Worm (Caenorhabditis elegans) whole organism, late embryonic: ENCODE data around the gene R09E10.8.

Source experiments
- C08G9.2 ChIP-seq: sonication (generic microtip); optimal IDR thresholded peaks from 2 replicates; lab custom pipeline; 2016; ENCODE audit warnings: mild to moderate bottlenecking, missing genetic modification characterization, moderate library complexity, missing compliant biosample characterization
- F13H6.1 ChIP-seq: sonication (generic microtip); optimal IDR thresholded peaks from 2 replicates; lab custom pipeline; 2016; ENCODE audit warnings: missing genetic modification characterization, missing compliant biosample characterization
- K02D7.2 ChIP-seq: sonication (generic microtip); optimal IDR thresholded peaks from 2 replicates; lab custom pipeline; 2017; ENCODE audit warnings: mild to moderate bottlenecking, missing genetic modification characterization, missing compliant biosample characterization
- T23F11.4 ChIP-seq: fragments of 200-800 bp; sonication (Bioruptor generic); optimal IDR thresholded peaks from 2 replicates; lab custom pipeline; 2018; ENCODE audit warnings: mild to moderate bottlenecking, missing genetic modification characterization, missing compliant biosample characterization
- Y22D7AL.16 ChIP-seq: sonication (generic microtip); optimal IDR thresholded peaks from 2 replicates; lab custom pipeline; 2016; ENCODE audit warnings: missing genetic modification characterization, missing compliant biosample characterization
- ahr-1 ChIP-seq: sonication (generic microtip); optimal IDR thresholded peaks from 2 replicates; lab custom pipeline; 2016; ENCODE audit warnings: missing genetic modification characterization, missing compliant biosample characterization
- ama-1 ChIP-seq: fragments of 150-350 bp; optimal IDR thresholded peaks from 2 replicates; lab custom pipeline; 2014
- ceh-14 ChIP-seq: sonication (generic microtip); optimal IDR thresholded peaks from 2 replicates; lab custom pipeline; 2016; ENCODE audit warnings: missing genotype, missing genetic modification characterization, missing compliant biosample characterization
- ceh-18 ChIP-seq: sonication (generic microtip); optimal IDR thresholded peaks from 2 replicates; lab custom pipeline; 2016; ENCODE audit warnings: missing genetic modification characterization, missing compliant biosample characterization
- ceh-19 ChIP-seq: fragments of 200-800 bp; sonication (Bioruptor generic); optimal IDR thresholded peaks from 2 replicates; lab custom pipeline; 2018; ENCODE audit warnings: mild to moderate bottlenecking, missing genetic modification characterization, missing compliant biosample characterization
- ceh-22 ChIP-seq: sonication (generic microtip); optimal IDR thresholded peaks from 2 replicates; lab custom pipeline; 2017; ENCODE audit warnings: missing biosample characterization, missing genetic modification characterization
- ceh-30 ChIP-seq: fragments of 150-350 bp; optimal IDR thresholded peaks from 2 replicates; lab custom pipeline; 2014; ENCODE audit warnings: missing biosample characterization, missing genetic modification characterization
- ceh-34 ChIP-seq: sonication (generic microtip); optimal IDR thresholded peaks from 2 replicates; lab custom pipeline; 2016; ENCODE audit warnings: mild to moderate bottlenecking, missing genetic modification characterization, missing compliant biosample characterization
- ceh-45 ChIP-seq: fragments of 200-800 bp; sonication (Bioruptor generic); IDR thresholded peaks from 2 replicates; pipeline ENCODE4 v1.3.6; 2022; ENCODE audit warnings: missing genetic modification reagents, missing genetic modification characterization, missing compliant biosample characterization
- ceh-9 ChIP-seq: sonication (generic microtip); optimal IDR thresholded peaks from 2 replicates; lab custom pipeline; 2016; ENCODE audit warnings: mild to moderate bottlenecking, missing genetic modification characterization, inconsistent platforms, missing compliant biosample characterization
- che-1 ChIP-seq: sonication (generic microtip); optimal IDR thresholded peaks from 2 replicates; lab custom pipeline; 2016; ENCODE audit warnings: mild to moderate bottlenecking, missing genetic modification characterization, missing compliant biosample characterization
- dve-1 ChIP-seq: sonication (generic microtip); optimal IDR thresholded peaks from 2 replicates; lab custom pipeline; 2017; ENCODE audit warnings: antibody characterized with exemption, mild to moderate bottlenecking, missing genetic modification characterization, missing compliant biosample characterization
- elt-4 ChIP-seq: sonication (generic microtip); optimal IDR thresholded peaks from 2 replicates; lab custom pipeline; 2016; ENCODE audit warnings: missing genetic modification characterization, missing compliant biosample characterization
- ets-4 ChIP-seq: sonication (generic microtip); optimal IDR thresholded peaks from 2 replicates; lab custom pipeline; 2016; ENCODE audit warnings: missing genetic modification characterization, missing compliant biosample characterization
- eyg-1 ChIP-seq: sonication (generic microtip); optimal IDR thresholded peaks from 2 replicates; lab custom pipeline; 2016; ENCODE audit warnings: missing genotype, missing genetic modification characterization, missing compliant biosample characterization
- fax-1 ChIP-seq: sonication (generic microtip); optimal IDR thresholded peaks from 2 replicates; lab custom pipeline; 2016; ENCODE audit warnings: missing genotype, missing genetic modification characterization, missing compliant biosample characterization
- fkh-6 ChIP-seq: sonication (generic microtip); optimal IDR thresholded peaks from 2 replicates; lab custom pipeline; 2016; ENCODE audit warnings: missing genetic modification characterization, missing compliant biosample characterization
- hlh-30 ChIP-seq: sonication (generic microtip); optimal IDR thresholded peaks from 2 replicates; lab custom pipeline; 2017; ENCODE audit warnings: antibody characterized with exemption, missing genetic modification characterization, missing compliant biosample characterization; ENCODE audit not compliant: insufficient read depth
- lin-11 ChIP-seq: fragments of 200-800 bp; sonication (Bioruptor generic); optimal IDR thresholded peaks from 2 replicates; lab custom pipeline; 2018; ENCODE audit warnings: mild to moderate bottlenecking, missing genetic modification characterization, missing compliant biosample characterization
- madf-2 ChIP-seq: sonication (generic microtip); optimal IDR thresholded peaks from 2 replicates; lab custom pipeline; 2017; ENCODE audit warnings: missing genetic modification characterization, missing compliant biosample characterization
- mec-3 ChIP-seq: sonication (generic microtip); optimal IDR thresholded peaks from 2 replicates; lab custom pipeline; 2016; ENCODE audit warnings: borderline replicate concordance, missing genetic modification characterization, missing compliant biosample characterization
- nhr-232 ChIP-seq: sonication (generic microtip); optimal IDR thresholded peaks from 2 replicates; lab custom pipeline; 2016; ENCODE audit warnings: missing genetic modification characterization, missing compliant biosample characterization
- npax-4 ChIP-seq: sonication (generic microtip); optimal IDR thresholded peaks from 2 replicates; lab custom pipeline; 2016; ENCODE audit warnings: missing genetic modification characterization, missing compliant biosample characterization
- odd-2 ChIP-seq: sonication (generic microtip); optimal IDR thresholded peaks from 2 replicates; lab custom pipeline; 2017; ENCODE audit warnings: antibody characterized with exemption, mild to moderate bottlenecking, missing genetic modification characterization, missing compliant biosample characterization
- pag-3 ChIP-seq: sonication (generic microtip); optimal IDR thresholded peaks from 2 replicates; lab custom pipeline; 2016; ENCODE audit warnings: missing compliant biosample characterization, missing genetic modification characterization, borderline replicate concordance
- pax-1 ChIP-seq: fragments of 150-350 bp; optimal IDR thresholded peaks from 2 replicates; lab custom pipeline; 2014; ENCODE audit warnings: missing biosample characterization, missing genetic modification characterization
- pqm-1 ChIP-seq: sonication (generic microtip); optimal IDR thresholded peaks from 2 replicates; lab custom pipeline; 2016; ENCODE audit warnings: missing genetic modification characterization, missing compliant biosample characterization
- pros-1 ChIP-seq: fragments of 150-350 bp; optimal IDR thresholded peaks from 2 replicates; lab custom pipeline; 2014; ENCODE audit warnings: missing biosample characterization, missing genetic modification reagents, missing genetic modification characterization
- ref-2 ChIP-seq: sonication (generic microtip); optimal IDR thresholded peaks from 2 replicates; lab custom pipeline; 2016; ENCODE audit warnings: missing genetic modification characterization, missing compliant biosample characterization
- sox-2 ChIP-seq: fragments of 200-800 bp; sonication (Bioruptor generic); IDR thresholded peaks from 2 replicates; pipeline ENCODE4 v1.3.6; 2022; ENCODE audit warnings: missing genetic modification reagents, missing genetic modification characterization, missing compliant biosample characterization
- sox-4 ChIP-seq: sonication (generic microtip); optimal IDR thresholded peaks from 2 replicates; lab custom pipeline; 2017; ENCODE audit warnings: mild to moderate bottlenecking, missing genetic modification characterization, inconsistent platforms, missing compliant biosample characterization
- syd-9 ChIP-seq: sonication (generic microtip); optimal IDR thresholded peaks from 2 replicates; lab custom pipeline; 2016; ENCODE audit warnings: mild to moderate bottlenecking, missing genetic modification characterization, moderate library complexity, missing compliant biosample characterization
- tbx-2 ChIP-seq: sonication (generic microtip); optimal IDR thresholded peaks from 2 replicates; lab custom pipeline; 2016; ENCODE audit warnings: missing genetic modification characterization, missing compliant biosample characterization
- unc-3 ChIP-seq, 2 experiments: fragments of 200-800 bp in 1 of 2; sonication (Bioruptor generic) in 1 of 2; sonication (generic microtip) in 1 of 2; conservative IDR thresholded peaks in 1 of 2; optimal IDR thresholded peaks in 1 of 2; 2 replicates each; pipeline versions ENCODE4 v1.3.6 to Lab custom; 2016 to 2022; ENCODE audit warnings: missing compliant biosample characterization in 2 of 2, missing genetic modification characterization in 2 of 2, missing genetic modification reagents in 1 of 2
- unc-42 ChIP-seq: sonication (generic microtip); optimal IDR thresholded peaks from 2 replicates; lab custom pipeline; 2016; ENCODE audit warnings: missing genotype, missing genetic modification characterization, missing compliant biosample characterization
- unc-55 ChIP-seq: sonication (generic microtip); optimal IDR thresholded peaks from 2 replicates; lab custom pipeline; 2017; ENCODE audit warnings: missing biosample characterization, missing genetic modification reagents, missing genetic modification characterization
- unc-86 ChIP-seq: sonication (generic microtip); optimal IDR thresholded peaks from 2 replicates; lab custom pipeline; 2016; ENCODE audit warnings: missing genetic modification characterization, missing compliant biosample characterization
- zip-5 ChIP-seq: sonication (generic microtip); optimal IDR thresholded peaks from 2 replicates; lab custom pipeline; 2016; ENCODE audit warnings: missing genetic modification characterization, missing compliant biosample characterization
- ztf-16 ChIP-seq: sonication (generic microtip); optimal IDR thresholded peaks from 2 replicates; lab custom pipeline; 2017; ENCODE audit warnings: missing genetic modification characterization, missing compliant biosample characterization

The R09E10.8 gene

DNA sequence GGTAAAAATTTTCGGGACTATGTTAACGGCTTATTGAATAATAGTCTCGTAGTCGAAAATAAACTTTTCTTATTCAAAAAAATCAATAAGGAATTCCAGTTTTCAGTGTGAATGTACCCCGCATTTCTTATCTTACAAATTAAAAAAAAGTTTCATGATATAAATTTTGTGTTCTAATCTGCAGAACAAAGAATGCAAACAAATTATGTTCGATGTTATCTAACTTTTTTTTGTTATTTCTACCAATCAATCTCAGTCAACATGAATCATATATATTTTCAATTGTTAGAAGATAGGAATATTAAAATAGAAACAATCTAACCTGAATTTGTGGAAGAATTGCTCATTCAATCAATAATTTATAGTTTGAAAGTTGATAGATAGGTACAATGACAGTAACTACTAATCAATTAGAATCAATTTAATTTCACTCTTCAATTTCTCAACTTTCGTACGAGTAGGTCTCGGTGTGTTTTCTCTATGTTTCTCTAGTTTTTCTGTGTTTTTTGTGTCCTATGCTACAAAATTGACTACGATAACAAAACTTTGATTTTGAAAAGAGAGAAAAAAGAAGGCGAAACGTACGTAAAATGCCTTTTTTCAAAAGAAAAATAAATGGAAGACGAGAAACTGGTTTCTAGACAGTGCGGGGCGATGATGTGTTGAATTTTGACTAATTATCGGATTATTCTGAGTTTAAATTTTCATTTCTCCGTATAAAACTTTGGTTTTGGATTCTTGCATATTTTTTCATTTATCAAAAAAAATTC lies 39.8 kb upstream of the R09E10.8 start, which contains the start of the genes unc-43 and Y43C5B.3:
unc-43 (minus strand) TSS at position 347 of the 770 bp plus-strand sequence.
Y43C5B.3 (plus strand) TSS at position 720 of the 770 bp plus-strand sequence.
- TF ChIP-seq ceh-9 (no peak), fkh-6 (no peak), F13H6.1 (no peak), ceh-19 (GFP tag; lab: Kevin White, UChicago) (no peak), unc-86 (tag; lab: Kevin White, UChicago) (no peak), ama-1 (lab: Kevin White, UChicago) (no peak), Y22D7AL.16 (tag; lab: Kevin White, UChicago) (no peak), ceh-18 (tag; lab: Kevin White, UChicago) (no peak), lin-11 (tag; lab: Kevin White, UChicago) (no peak), nhr-232 (tag; lab: Kevin White, UChicago) (no peak), fax-1 (tag; lab: Kevin White, UChicago) (no peak), npax-4 (tag; lab: Kevin White, UChicago) (no peak), eyg-1 (tag; lab: Kevin White, UChicago) (no peak), ztf-16 (tag; lab: Kevin White, UChicago) (no peak), ahr-1 (tag; lab: Kevin White, UChicago) (no peak), che-1 (tag; lab: Kevin White, UChicago) (no peak), pax-1 (tag; lab: Kevin White, UChicago) (no peak), madf-2 (no peak), ceh-22 (tag; lab: Kevin White, UChicago) (no peak)

DNA sequence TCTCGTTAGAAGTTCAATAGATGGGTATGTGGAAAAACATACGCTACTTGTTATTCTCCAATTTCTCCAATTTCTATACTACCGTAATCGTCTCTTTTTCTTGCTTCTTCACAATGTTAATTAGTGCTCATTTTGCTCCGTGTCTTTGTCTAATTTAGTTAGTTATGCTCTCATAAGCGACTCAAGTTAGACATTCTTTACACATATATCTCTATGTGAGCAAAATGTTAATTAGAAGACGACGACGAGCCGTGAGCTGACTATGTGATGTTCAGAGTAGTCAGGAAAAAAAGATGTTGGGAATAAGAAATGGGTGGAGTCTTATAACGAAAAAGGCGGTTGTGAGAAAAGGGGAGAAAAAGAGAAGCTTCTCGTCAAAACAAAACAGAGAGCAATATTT lies 37.3 kb upstream of the R09E10.8 start:
- TF ChIP-seq ceh-14 (tag; lab: Kevin White, UChicago) (peak; percentile 51), dve-1 (tag; lab: Kevin White, UChicago) (no peak), unc-42 (tag; lab: Kevin White, UChicago) (peak; percentile 40)
- TF ChIP-seq, all 69 proteins: peak for 2

DNA sequence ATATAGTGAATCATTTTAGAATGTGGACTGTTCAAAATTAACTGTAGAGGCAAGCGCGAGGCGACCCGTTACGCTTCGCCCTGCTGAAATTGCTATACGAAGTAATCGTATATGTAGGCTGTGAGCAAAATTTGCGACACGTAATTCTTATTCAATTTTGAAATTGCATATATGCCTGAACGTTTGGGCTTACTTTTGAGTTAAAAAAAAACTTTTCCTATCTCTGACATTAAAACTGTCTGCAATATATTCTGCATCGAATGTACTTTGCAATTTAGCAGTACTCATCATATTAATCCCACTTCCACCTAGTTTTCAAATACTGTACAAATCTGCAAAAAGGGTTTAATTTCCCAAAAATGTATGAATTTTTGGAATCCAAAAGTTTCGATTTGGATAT lies 36.7 kb upstream of the R09E10.8 start:
- TF ChIP-seq ceh-34 (no peak), unc-3 (GFP tag; conservative IDR thresholded peaks at IDR 0.05; lab: Robert Waterston, UW) (no peak), unc-3 (tag; optimal IDR thresholded peaks at IDR 0.05; lab: Kevin White, UChicago) (no peak), mec-3 (no peak), ceh-14 (tag; lab: Kevin White, UChicago) (no peak), ceh-22 (tag; lab: Kevin White, UChicago) (no peak), ztf-16 (tag; lab: Kevin White, UChicago) (no peak), nhr-232 (tag; lab: Kevin White, UChicago) (no peak), ceh-19 (GFP tag; lab: Kevin White, UChicago) (no peak), zip-5 (tag; lab: Kevin White, UChicago) (no peak)

DNA sequence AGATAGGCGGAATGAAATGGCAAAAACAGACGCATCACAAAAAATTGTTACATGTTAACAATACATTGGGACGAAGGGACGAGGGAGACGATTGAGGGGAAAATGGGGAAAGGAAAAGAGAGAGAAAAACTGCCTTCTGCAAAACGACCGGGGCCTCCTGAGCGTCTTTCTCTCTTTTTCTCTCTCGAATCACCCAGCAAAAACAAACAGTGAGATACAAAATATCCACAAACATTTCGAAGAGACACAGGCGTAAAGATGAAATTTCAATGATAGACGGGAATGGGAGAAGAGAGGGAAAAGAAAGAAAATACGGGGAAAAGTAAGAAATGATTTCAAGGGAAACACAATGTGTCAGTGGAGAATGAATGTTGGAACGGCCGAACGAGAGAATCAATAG lies 35.8 kb upstream of the R09E10.8 start:
- TF ChIP-seq pag-3, result no peak
- no peak for TF ChIP-seq K02D7.2 (tag; lab: Kevin White, UChicago)
- TF ChIP-seq unc-55, result peak; percentile 53
- TF ChIP-seq pax-1 (tag; lab: Kevin White, UChicago), result no peak
- TF ChIP-seq unc-42 (tag; lab: Kevin White, UChicago), result no peak
- peak; percentile 9 for TF ChIP-seq pros-1 (tag; lab: Kevin White, UChicago)
- TF ChIP-seq eyg-1 (tag; lab: Kevin White, UChicago), result no peak
- no peak for TF ChIP-seq ceh-9
- TF ChIP-seq ets-4 (tag; lab: Kevin White, UChicago), result no peak
- TF ChIP-seq ceh-19 (GFP tag; lab: Kevin White, UChicago), result no peak
- TF ChIP-seq tbx-2 (tag; lab: Kevin White, UChicago), result peak; percentile 56
- TF ChIP-seq hlh-30, result no peak
- no peak for TF ChIP-seq ceh-30 (tag; lab: Kevin White, UChicago)
- no peak for TF ChIP-seq ahr-1 (tag; lab: Kevin White, UChicago)
- TF ChIP-seq odd-2, result no peak
- no peak for TF ChIP-seq unc-3 (GFP tag; conservative IDR thresholded peaks at IDR 0.05; lab: Robert Waterston, UW)
- no peak for TF ChIP-seq unc-3 (tag; optimal IDR thresholded peaks at IDR 0.05; lab: Kevin White, UChicago)
- no peak for TF ChIP-seq syd-9 (tag; lab: Kevin White, UChicago)
- TF ChIP-seq nhr-232 (tag; lab: Kevin White, UChicago), result peak; percentile 8
- no peak for TF ChIP-seq sox-2 (GFP tag; lab: Robert Waterston, UW)
- no peak for TF ChIP-seq ceh-45
- no peak for TF ChIP-seq elt-4 (tag; lab: Kevin White, UChicago)
- TF ChIP-seq C08G9.2 (tag; lab: Kevin White, UChicago), result no peak
- TF ChIP-seq ref-2 (tag; lab: Kevin White, UChicago), result no peak
- TF ChIP-seq sox-4, result no peak
- no peak for TF ChIP-seq T23F11.4 (GFP tag; lab: Kevin White, UChicago)
- TF ChIP-seq pqm-1 (tag; lab: Kevin White, UChicago), result no peak
- TF ChIP-seq ceh-14 (tag; lab: Kevin White, UChicago), result no peak
